Fruit fly (Drosophila melanogaster) whole organism, embryonic: ENCODE measurements around the gene TTLL4B.

Source experiments
- Atf3 ChIP-seq: fragments of 200-800 bp; sonication (Bioruptor generic); optimal IDR thresholded peaks from 3 replicates; lab custom pipeline; 2016; ENCODE audit warnings: missing biosample characterization, missing genetic modification characterization
- BEAF-32 ChIP-seq: fragments of 200-800 bp; sonication (Bioruptor generic); optimal IDR thresholded peaks from 3 replicates; lab custom pipeline; 2017; ENCODE audit warnings: missing biosample characterization, missing genetic modification characterization, mild to moderate bottlenecking, moderate library complexity, missing genetic modification reagents
- CG10209 ChIP-seq: fragments of 200-800 bp; sonication (Bioruptor generic); optimal IDR thresholded peaks from 3 replicates; lab custom pipeline; 2017; ENCODE audit warnings: missing biosample characterization, mild to moderate bottlenecking, missing genetic modification characterization, missing genetic modification reagents
- CG10654 ChIP-seq: fragments of 200-800 bp; sonication (Bioruptor generic); optimal IDR thresholded peaks from 2 replicates; lab custom pipeline; 2016; ENCODE audit warnings: missing biosample characterization, missing genetic modification characterization
- CG14014 ChIP-seq: fragments of 200-800 bp; sonication (Bioruptor generic); IDR thresholded peaks from 2 replicates; pipeline ENCODE4 v1.3.6; 2022; ENCODE audit warnings: missing biosample characterization, missing genetic modification characterization
- CG14667 ChIP-seq: fragments of 200-800 bp; sonication (Bioruptor generic); IDR thresholded peaks from 2 replicates; pipeline ENCODE4 v1.3.6; 2022; ENCODE audit warnings: missing biosample characterization, missing genetic modification characterization
- CG14710 ChIP-seq: fragments of 200-800 bp; sonication (Bioruptor generic); optimal IDR thresholded peaks from 3 replicates; lab custom pipeline; 2019; ENCODE audit warnings: missing biosample characterization, mild to moderate bottlenecking, missing genetic modification characterization, moderate library complexity
- CG17568 ChIP-seq: fragments of 200-800 bp; sonication (Bioruptor generic); optimal IDR thresholded peaks from 2 replicates; lab custom pipeline; 2018; ENCODE audit warnings: missing biosample characterization, mild to moderate bottlenecking, missing genetic modification characterization, moderate library complexity
- CG18476 ChIP-seq: fragments of 200-800 bp; sonication (Bioruptor generic); optimal IDR thresholded peaks from 2 replicates; lab custom pipeline; 2016; ENCODE audit warnings: missing biosample characterization, mild to moderate bottlenecking, missing genetic modification characterization
- CG18599 ChIP-seq: fragments of 200-800 bp; sonication (Bioruptor generic); optimal IDR thresholded peaks from 3 replicates; lab custom pipeline; 2017; ENCODE audit warnings: missing biosample characterization, missing genetic modification characterization, mild to moderate bottlenecking, moderate library complexity, missing genetic modification reagents
- CG2202 ChIP-seq: fragments of 200-800 bp; sonication (Bioruptor generic); optimal IDR thresholded peaks from 2 replicates; lab custom pipeline; 2018; ENCODE audit warnings: missing biosample characterization, mild to moderate bottlenecking, missing genetic modification characterization
- CG2889 ChIP-seq: fragments of 200-800 bp; sonication (Bioruptor generic); IDR thresholded peaks from 3 replicates; pipeline ENCODE4 v1.3.6; 2022; ENCODE audit warnings: missing biosample characterization, missing genetic modification characterization
- CG30431 ChIP-seq: fragments of 200-800 bp; sonication (Bioruptor generic); optimal IDR thresholded peaks from 2 replicates; lab custom pipeline; 2017; ENCODE audit warnings: missing biosample characterization, missing genetic modification characterization
- CG3163 ChIP-seq: fragments of 200-800 bp; sonication (Bioruptor generic); optimal IDR thresholded peaks from 3 replicates; lab custom pipeline; 2016; ENCODE audit warnings: missing biosample characterization, missing genetic modification characterization
- CG4424 ChIP-seq: fragments of 200-800 bp; sonication (Bioruptor generic); optimal IDR thresholded peaks from 3 replicates; lab custom pipeline; 2016; ENCODE audit warnings: missing biosample characterization, missing genetic modification characterization
- CG5953 ChIP-seq: fragments of 200-800 bp; sonication (Bioruptor generic); IDR thresholded peaks from 2 replicates; pipeline ENCODE4 v1.3.6; 2022; ENCODE audit warnings: missing biosample characterization, missing genetic modification characterization
- CG6254 ChIP-seq: fragments of 200-800 bp; sonication (Bioruptor generic); optimal IDR thresholded peaks from 3 replicates; lab custom pipeline; 2017; ENCODE audit warnings: mild to moderate bottlenecking, missing biosample characterization, missing genetic modification reagents, missing genetic modification characterization
- CG6689 ChIP-seq: fragments of 200-800 bp; sonication (Bioruptor generic); IDR thresholded peaks from 2 replicates; pipeline ENCODE4 v1.3.6; 2022; ENCODE audit warnings: missing biosample characterization, missing genetic modification characterization
- CG7987 ChIP-seq: fragments of 200-800 bp; sonication (Bioruptor generic); optimal IDR thresholded peaks from 2 replicates; lab custom pipeline; 2018; ENCODE audit warnings: missing biosample characterization, mild to moderate bottlenecking, missing genetic modification characterization, moderate library complexity
- CG8924 ChIP-seq: fragments of 200-800 bp; optimal IDR thresholded peaks from 3 replicates; lab custom pipeline; 2019; ENCODE audit warnings: missing biosample characterization, mild to moderate bottlenecking, missing genetic modification characterization, moderate library complexity
- D ChIP-seq, 2 experiments: fragments of 200-800 bp in 1 of 2; fragments of >200 bp in 1 of 2; sonication (Bioruptor generic) in 1 of 2; optimal IDR thresholded peaks; 2 replicates in 1 of 2; 3 replicates in 1 of 2; lab custom pipeline; 2017; ENCODE audit warnings: mild to moderate bottlenecking in 1 of 2, missing biosample characterization in 1 of 2, missing genetic modification characterization in 1 of 2, missing genetic modification reagents in 1 of 2
- GATAe ChIP-seq: fragments of 200-800 bp; sonication (Bioruptor generic); conservative IDR thresholded peaks from 2 replicates; pipeline ENCODE4 v1.3.6; 2022; ENCODE audit warnings: missing biosample characterization, missing genetic modification characterization
- Lpt ChIP-seq: fragments of >200 bp; optimal IDR thresholded peaks from 2 replicates; lab custom pipeline; 2018; ENCODE audit warnings: missing biosample characterization, missing genetic modification characterization
- PHDP ChIP-seq: fragments of 200-800 bp; sonication (Bioruptor generic); optimal IDR thresholded peaks from 3 replicates; lab custom pipeline; 2018; ENCODE audit warnings: missing biosample characterization, mild to moderate bottlenecking, missing genetic modification characterization, moderate library complexity
- Pdp1 ChIP-seq, 2 experiments: fragments of 200-800 bp; sonication (Bioruptor generic); optimal IDR thresholded peaks; 3 replicates each; lab custom pipeline; 2016; ENCODE audit warnings: missing biosample characterization in 2 of 2, missing genetic modification characterization in 2 of 2, mild to moderate bottlenecking in 1 of 2, moderate library complexity in 1 of 2
- Scr ChIP-seq: fragments of 200-800 bp; sonication (Bioruptor generic); IDR thresholded peaks from 2 replicates; pipeline ENCODE4 v1.3.6; 2022; ENCODE audit warnings: missing biosample characterization, missing genetic modification characterization; ENCODE audit not compliant: partially characterized antibody
- Sin3A ChIP-seq: fragments of >200 bp; optimal IDR thresholded peaks from 2 replicates; lab custom pipeline; 2018
- ap ChIP-seq: fragments of 200-800 bp; sonication (Bioruptor generic); IDR thresholded peaks from 2 replicates; pipeline ENCODE4 v1.3.6; 2022; ENCODE audit warnings: missing biosample characterization, missing genetic modification characterization
- ase ChIP-seq: fragments of 200-800 bp; sonication (Bioruptor generic); IDR thresholded peaks from 3 replicates; pipeline ENCODE4 v1.3.6; 2022; ENCODE audit warnings: missing biosample characterization, missing genetic modification characterization
- cas ChIP-seq: fragments of 200-800 bp; sonication (Bioruptor generic); IDR thresholded peaks from 2 replicates; pipeline ENCODE4 v1.3.6; 2022; ENCODE audit warnings: missing biosample characterization, missing genetic modification characterization
- chif ChIP-seq, 2 experiments: fragments of 200-800 bp; sonication (Bioruptor generic); optimal IDR thresholded peaks; 3 replicates each; lab custom pipeline; 2016; ENCODE audit warnings: missing biosample characterization in 2 of 2, missing genetic modification characterization in 2 of 2
- dmrt11E ChIP-seq: fragments of 200-800 bp; sonication (Bioruptor generic); optimal IDR thresholded peaks from 3 replicates; lab custom pipeline; 2018; ENCODE audit warnings: missing biosample characterization, mild to moderate bottlenecking, missing genetic modification characterization, moderate library complexity
- dmrt99B ChIP-seq: fragments of 200-800 bp; sonication (Bioruptor generic); optimal IDR thresholded peaks from 2 replicates; lab custom pipeline; 2018; ENCODE audit warnings: missing biosample characterization, mild to moderate bottlenecking, missing genetic modification characterization, moderate library complexity
- esg ChIP-seq: fragments of 200-800 bp; sonication (Bioruptor generic); conservative IDR thresholded peaks from 2 replicates; pipeline ENCODE4 v1.3.6; 2022; ENCODE audit warnings: missing biosample characterization, missing genetic modification characterization
- gcm ChIP-seq: fragments of 200-800 bp; sonication (Bioruptor generic); optimal IDR thresholded peaks from 2 replicates; lab custom pipeline; 2019; ENCODE audit warnings: missing biosample characterization, mild to moderate bottlenecking, missing genetic modification characterization, moderate library complexity
- grau ChIP-seq: fragments of 200-800 bp; optimal IDR thresholded peaks from 3 replicates; lab custom pipeline; 2019; ENCODE audit warnings: missing biosample characterization, mild to moderate bottlenecking, missing genetic modification characterization, moderate library complexity
- gt ChIP-seq: fragments of 200-800 bp; sonication (Bioruptor generic); IDR thresholded peaks from 2 replicates; pipeline ENCODE4 v1.3.6; 2022; ENCODE audit warnings: missing biosample characterization, missing genetic modification characterization
- insv ChIP-seq, 2 experiments: fragments of 200-800 bp; sonication (Bioruptor generic); optimal IDR thresholded peaks; 3 replicates each; lab custom pipeline; 2016 to 2018; ENCODE audit warnings: missing biosample characterization in 2 of 2, missing genetic modification characterization in 2 of 2
- kni ChIP-seq: fragments of 200-800 bp; sonication (Bioruptor generic); optimal IDR thresholded peaks from 3 replicates; lab custom pipeline; 2017; ENCODE audit warnings: mild to moderate bottlenecking, missing biosample characterization, missing genetic modification reagents, missing genetic modification characterization
- onecut ChIP-seq: fragments of 200-800 bp; sonication (Bioruptor generic); IDR thresholded peaks from 2 replicates; pipeline ENCODE4 v1.3.6; 2022; ENCODE audit warnings: missing biosample characterization, missing genetic modification characterization
- otp ChIP-seq: fragments of 200-800 bp; sonication (Bioruptor generic); IDR thresholded peaks from 3 replicates; pipeline ENCODE4, ENCODE4 v1.3.6; 2022; ENCODE audit warnings: missing biosample characterization, missing genetic modification characterization
- pb ChIP-seq: fragments of 200-800 bp; sonication (Bioruptor generic); optimal IDR thresholded peaks from 3 replicates; lab custom pipeline; 2016; ENCODE audit warnings: missing biosample characterization, missing genetic modification characterization
- peb ChIP-seq: fragments of 200-800 bp; sonication (Bioruptor generic); IDR thresholded peaks from 2 replicates; pipeline ENCODE4 v1.3.6; 2022; ENCODE audit warnings: missing biosample characterization, missing genetic modification characterization
- phol ChIP-seq: fragments of 200-800 bp; sonication (Bioruptor generic); optimal IDR thresholded peaks from 3 replicates; lab custom pipeline; 2018; ENCODE audit warnings: missing biosample characterization, mild to moderate bottlenecking, missing genetic modification characterization, moderate library complexity
- pnt ChIP-seq: fragments of 200-800 bp; sonication (Bioruptor generic); optimal IDR thresholded peaks from 3 replicates; lab custom pipeline; 2016; ENCODE audit warnings: missing biosample characterization, missing genetic modification characterization
- sens ChIP-seq: fragments of 200-800 bp; sonication (Bioruptor generic); peaks from one replicate; lab custom pipeline; 2016; ENCODE audit warnings: missing biosample characterization, missing genetic modification characterization
- sima ChIP-seq: fragments of 200-800 bp; sonication (Bioruptor generic); optimal IDR thresholded peaks from 2 replicates; lab custom pipeline; 2016; ENCODE audit warnings: missing biosample characterization, missing genetic modification characterization
- sisA ChIP-seq: fragments of 200-800 bp; sonication (Bioruptor generic); IDR thresholded peaks from 2 replicates; pipeline ENCODE4 v1.3.6; 2022; ENCODE audit warnings: missing biosample characterization, missing genetic modification characterization
- slbo ChIP-seq: fragments of 200-800 bp; sonication (Bioruptor generic); IDR thresholded peaks from 2 replicates; pipeline ENCODE4 v1.3.6; 2022; ENCODE audit warnings: missing biosample characterization, missing genetic modification characterization
- tio ChIP-seq: fragments of 200-800 bp; sonication (Bioruptor generic); optimal IDR thresholded peaks from 2 replicates; lab custom pipeline; 2017; ENCODE audit warnings: missing biosample characterization, missing genetic modification characterization, inconsistent platforms
- trem ChIP-seq: fragments of 200-800 bp; optimal IDR thresholded peaks from 3 replicates; lab custom pipeline; 2019; ENCODE audit warnings: missing biosample characterization, mild to moderate bottlenecking, missing genetic modification characterization, moderate library complexity
- yki ChIP-seq: fragments of >200 bp; optimal IDR thresholded peaks from 3 replicates; lab custom pipeline; 2018

TTLL4B gene

DNA sequence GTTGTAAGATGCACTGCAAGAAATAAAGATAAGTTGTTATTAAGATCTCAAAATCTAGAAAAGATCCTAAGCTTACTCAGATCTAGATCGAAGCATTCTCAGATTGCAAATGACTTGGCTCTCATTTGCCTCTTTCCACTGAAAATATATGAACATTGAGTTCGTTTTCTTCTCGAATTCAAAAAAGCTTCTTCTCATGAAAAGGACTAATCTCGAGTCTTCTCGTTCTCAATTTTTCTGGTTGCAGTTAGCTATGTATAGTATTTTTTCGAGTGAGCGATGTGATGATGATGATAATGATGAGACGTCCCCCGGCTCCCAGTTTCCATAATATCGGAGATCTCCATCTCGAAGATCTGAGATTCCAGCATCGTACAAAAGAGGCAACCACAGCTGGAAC, 6.1 kb upstream of the TTLL4B start (continued):
- TF ChIP-seq dmrt99B (tag; lab: Kevin White, UChicago) (peak; percentile 35), insv (GFP tag; optimal IDR thresholded peaks at IDR 0.05; lab: Kevin White, UChicago) (no peak), CG18599 (GFP tag; lab: Kevin White, UChicago) (no peak), chif (GFP tag; optimal IDR thresholded peaks at IDR 0.05; lab: Kevin White, UChicago) (peak; percentile 42 to 46), GATAe (no peak), ase (GFP tag; lab: Robert Waterston, UW) (no peak), PHDP (no peak), peb (GFP tag; lab: Robert Waterston, UW) (no peak), Sin3A (lab: Kevin White, UChicago) (no peak), pnt (GFP tag; lab: Kevin White, UChicago) (peak; percentile 33), CG6254 (GFP tag; lab: Kevin White, UChicago) (peak; percentile 33), dmrt11E (peak; percentile 76), sisA (GFP tag; lab: Robert Waterston, UW) (peak; percentile 50), CG3163 (no peak), CG10654 (no peak), ap (GFP tag; lab: Robert Waterston, UW) (no peak), CG4424 (GFP tag; lab: Kevin White, UChicago) (peak; percentile 55), tio (GFP tag; lab: Kevin White, UChicago) (peak; percentile 17), yki (lab: Kevin White, UChicago) (no peak), pb (GFP tag; lab: Kevin White, UChicago) (no peak), CG30431 (GFP tag; lab: Kevin White, UChicago) (peak; percentile 14), phol (tag; lab: Kevin White, UChicago) (peak; percentile 72), slbo (no peak), CG14667 (GFP tag; lab: Robert Waterston, UW) (no peak), kni (GFP tag; lab: Kevin White, UChicago) (peak; percentile 32), CG14014 (GFP tag; lab: Robert Waterston, UW) (no peak), BEAF-32 (GFP tag; lab: Kevin White, UChicago) (no peak), sima (GFP tag; lab: Kevin White, UChicago) (no peak), sens (GFP tag; lab: Kevin White, UChicago) (peak; percentile 64), CG18476 (GFP tag; lab: Kevin White, UChicago) (no peak), grau (tag; lab: Kevin White, UChicago) (peak; percentile 45), gt (GFP tag; lab: Robert Waterston, UW) (no peak), esg (GFP tag; lab: Robert Waterston, UW) (no peak), D (optimal IDR thresholded peaks at IDR 0.05; lab: Kevin White, UChicago) (no peak), D (GFP tag; optimal IDR thresholded peaks at IDR 0.05; lab: Kevin White, UChicago) (peak; percentile 65), CG17568 (GFP tag; lab: Kevin White, UChicago) (no peak), Atf3 (peak; percentile 11), Scr (GFP tag; lab: Robert Waterston, UW) (no peak), CG14710 (peak; percentile 64), CG8924 (peak; percentile 49), CG2202 (peak; percentile 24), gcm (GFP tag; lab: Kevin White, UChicago) (peak; percentile 40), onecut (no peak), Pdp1 (GFP tag; optimal IDR thresholded peaks at IDR 0.05; lab: Kevin White, UChicago) (peak in 1 of 2 experiments; percentile 31), CG7987 (GFP tag; lab: Kevin White, UChicago) (no peak), CG5953 (GFP tag; lab: Robert Waterston, UW) (0 out of 2 replicates have a peak, but pooled peaks have one; percentile 38), otp (GFP tag; lab: Robert Waterston, UW) (no peak), cas (GFP tag; lab: Robert Waterston, UW) (no peak), CG2889 (GFP tag; lab: Robert Waterston, UW) (no peak), CG6689 (peak; percentile 58), CG10209 (GFP tag; lab: Kevin White, UChicago) (peak; percentile 32), Lpt (GFP tag; lab: Kevin White, UChicago) (no peak), trem (peak; percentile 17)
